Worm (Caenorhabditis elegans) whole organism, young adult: ENCODE results near the gene F01F1.11.

ENCODE experiments used
- C17E4.6 ChIP-seq: fragments of 200-800 bp; sonication (Bioruptor generic); IDR thresholded peaks from 2 replicates; pipeline ENCODE4 v1.3.6; 2022; ENCODE audit warnings: missing genetic modification reagents, missing genetic modification characterization, missing compliant biosample characterization
- F10E7.11 ChIP-seq: sonication (generic microtip); optimal IDR thresholded peaks from 2 replicates; lab custom pipeline; 2017; ENCODE audit warnings: mild to moderate bottlenecking, missing genetic modification characterization, moderate library complexity, missing compliant biosample characterization
- F23B12.7 ChIP-seq: sonication (generic microtip); optimal IDR thresholded peaks from 2 replicates; lab custom pipeline; 2017; ENCODE audit warnings: missing genetic modification characterization, mild to moderate bottlenecking, missing compliant biosample characterization, antibody characterized with exemption, moderate library complexity; ENCODE audit not compliant: insufficient read depth
- F55B11.4 ChIP-seq: sonication (generic microtip); optimal IDR thresholded peaks from 2 replicates; lab custom pipeline; 2016; ENCODE audit warnings: missing compliant biosample characterization, missing genetic modification characterization, borderline replicate concordance; ENCODE audit not compliant: insufficient read depth
- F57C9.4 ChIP-seq: sonication (generic microtip); optimal IDR thresholded peaks from 2 replicates; lab custom pipeline; 2017; ENCODE audit warnings: mild to moderate bottlenecking, missing genetic modification characterization, missing compliant biosample characterization
- Y53G8AR.9 ChIP-seq: fragments of 200-800 bp; sonication (Bioruptor generic); conservative IDR thresholded peaks from 2 replicates; pipeline ENCODE4 v1.3.6; 2022; ENCODE audit warnings: missing genetic modification reagents, missing genetic modification characterization, missing compliant biosample characterization
- Y56A3A.18 ChIP-seq: fragments of 200-800 bp; sonication (Bioruptor generic); IDR thresholded peaks from 2 replicates; pipeline ENCODE4 v1.3.6; 2022; ENCODE audit warnings: missing genetic modification reagents, missing genetic modification characterization, missing compliant biosample characterization
- ama-1 ChIP-seq, 3 experiments: fragments of 150-350 bp in 1 of 3; sonication (generic microtip) in 2 of 3; optimal IDR thresholded peaks; 2 replicates each; lab custom pipeline; 2014 to 2018; ENCODE audit warnings: missing biosample characterization in 2 of 3, missing genetic modification characterization in 2 of 3, missing genetic modification reagents in 2 of 3
- atf-7 ChIP-seq: sonication (generic microtip); optimal IDR thresholded peaks from 2 replicates; lab custom pipeline; 2017; ENCODE audit warnings: mild to moderate bottlenecking, missing genetic modification characterization, missing compliant biosample characterization
- attf-3 ChIP-seq: fragments of 200-800 bp; sonication (Bioruptor generic); conservative IDR thresholded peaks from 2 replicates; pipeline ENCODE4 v1.3.6; 2022; ENCODE audit warnings: missing genetic modification reagents, missing genetic modification characterization, missing compliant biosample characterization
- attf-5 ChIP-seq: fragments of 200-800 bp; sonication (Bioruptor generic); optimal IDR thresholded peaks from 2 replicates; lab custom pipeline; 2018; ENCODE audit warnings: mild to moderate bottlenecking, missing genetic modification characterization, missing compliant biosample characterization
- cebp-1 ChIP-seq, 2 experiments: fragments of 200-800 bp in 1 of 2; sonication (Bioruptor generic) in 1 of 2; sonication (generic microtip) in 1 of 2; IDR thresholded peaks in 1 of 2; optimal IDR thresholded peaks in 1 of 2; 2 replicates each; pipeline versions ENCODE4 v1.3.6 to Lab custom; 2017 to 2022; ENCODE audit warnings: missing compliant biosample characterization in 2 of 2, missing genetic modification characterization in 2 of 2, mild to moderate bottlenecking in 1 of 2, missing genetic modification reagents in 1 of 2, moderate library complexity in 1 of 2
- dox-1 ChIP-seq: fragments of 200-800 bp; sonication (Bioruptor generic); IDR thresholded peaks from 2 replicates; pipeline ENCODE4 v1.3.6; 2022; ENCODE audit warnings: missing genetic modification reagents, missing genetic modification characterization, missing compliant biosample characterization
- egl-44 ChIP-seq: fragments of 200-800 bp; sonication (Bioruptor generic); IDR thresholded peaks from 2 replicates; pipeline ENCODE4 v1.3.6; 2022; ENCODE audit warnings: missing genetic modification reagents, missing genetic modification characterization, missing compliant biosample characterization
- ets-4 ChIP-seq: fragments of 200-800 bp; sonication (Bioruptor generic); optimal IDR thresholded peaks from 2 replicates; lab custom pipeline; 2018; ENCODE audit warnings: mild to moderate bottlenecking, missing genetic modification characterization, missing compliant biosample characterization
- gei-17 ChIP-seq: fragments of 200-800 bp; sonication (Bioruptor generic); optimal IDR thresholded peaks from 2 replicates; lab custom pipeline; 2018; ENCODE audit warnings: mild to moderate bottlenecking, missing genetic modification characterization, missing compliant biosample characterization
- hlh-12 ChIP-seq: sonication (generic microtip); optimal IDR thresholded peaks from 2 replicates; lab custom pipeline; 2016; ENCODE audit warnings: missing genetic modification characterization, missing compliant biosample characterization
- let-607 ChIP-seq, 2 experiments: fragments of 200-800 bp in 1 of 2; sonication (Bioruptor generic) in 1 of 2; sonication (generic microtip) in 1 of 2; optimal IDR thresholded peaks; 2 replicates each; lab custom pipeline; 2016 to 2018; ENCODE audit warnings: mild to moderate bottlenecking in 2 of 2, missing compliant biosample characterization in 2 of 2, missing genetic modification characterization in 2 of 2, moderate library complexity in 2 of 2, missing genotype in 1 of 2
- lin-40 ChIP-seq: sonication (generic microtip); optimal IDR thresholded peaks from 2 replicates; lab custom pipeline; 2016; ENCODE audit warnings: missing genetic modification characterization, mild to moderate bottlenecking, missing compliant biosample characterization, missing genotype, missing genetic modification reagents
- lin-54 ChIP-seq: fragments of 200-800 bp; sonication (Bioruptor generic); optimal IDR thresholded peaks from 2 replicates; lab custom pipeline; 2018; ENCODE audit warnings: mild to moderate bottlenecking, missing genetic modification characterization, missing compliant biosample characterization
- lsl-1 ChIP-seq: fragments of 200-800 bp; sonication (Bioruptor generic); optimal IDR thresholded peaks from 2 replicates; lab custom pipeline; 2018; ENCODE audit warnings: mild to moderate bottlenecking, missing genetic modification characterization, moderate library complexity, missing compliant biosample characterization
- madf-10 ChIP-seq: sonication (generic microtip); optimal IDR thresholded peaks from 2 replicates; lab custom pipeline; 2016; ENCODE audit warnings: mild to moderate bottlenecking, missing genetic modification characterization, missing compliant biosample characterization
- mel-28 ChIP-seq: sonication (generic microtip); optimal IDR thresholded peaks from 2 replicates; lab custom pipeline; 2016; ENCODE audit warnings: borderline replicate concordance, mild to moderate bottlenecking, missing genetic modification characterization, missing compliant biosample characterization
- mxl-1 ChIP-seq: sonication (generic microtip); optimal IDR thresholded peaks from 2 replicates; lab custom pipeline; 2016; ENCODE audit warnings: missing genetic modification characterization, missing compliant biosample characterization
- nfyb-1 ChIP-seq: fragments of 200-800 bp; sonication (Bioruptor generic); IDR thresholded peaks from 2 replicates; pipeline ENCODE4 v1.3.6; 2022; ENCODE audit warnings: missing genetic modification reagents, missing genetic modification characterization, missing compliant biosample characterization
- nhr-80 ChIP-seq: sonication (generic microtip); optimal IDR thresholded peaks from 2 replicates; lab custom pipeline; 2016; ENCODE audit warnings: missing genetic modification characterization, missing compliant biosample characterization
- nhr-90 ChIP-seq: sonication (generic microtip); optimal IDR thresholded peaks from 2 replicates; lab custom pipeline; 2016; ENCODE audit warnings: missing genotype, mild to moderate bottlenecking, missing genetic modification characterization, missing compliant biosample characterization
- pha-4 ChIP-seq: fragments of 150-350 bp; sonication (generic microtip); optimal IDR thresholded peaks from 2 replicates; lab custom pipeline; 2014; ENCODE audit warnings: missing biosample characterization, missing genetic modification reagents, missing genetic modification characterization
- snpc-1.3 ChIP-seq: sonication (generic microtip); optimal IDR thresholded peaks from 2 replicates; lab custom pipeline; 2017; ENCODE audit warnings: missing genetic modification characterization, mild to moderate bottlenecking, missing compliant biosample characterization, antibody characterized with exemption, moderate library complexity, missing genotype, missing genetic modification reagents; ENCODE audit not compliant: insufficient read depth
- snpc-4 ChIP-seq, 5 experiments: fragments of 150-350 bp in 1 of 5; sonication (generic microtip) in 4 of 5; optimal IDR thresholded peaks; 2 replicates each; lab custom pipeline; 2014 to 2018; ENCODE audit warnings: missing genetic modification characterization in 5 of 5, missing biosample characterization in 3 of 5, antibody characterized with exemption in 2 of 5, mild to moderate bottlenecking in 2 of 5, missing compliant biosample characterization in 2 of 5, missing genotype in 2 of 5, moderate library complexity in 2 of 5, missing genetic modification reagents in 1 of 5
- tlf-1 ChIP-seq: fragments of 200-800 bp; sonication (Bioruptor generic); optimal IDR thresholded peaks from 2 replicates; lab custom pipeline; 2018; ENCODE audit warnings: mild to moderate bottlenecking, missing genetic modification characterization, missing compliant biosample characterization
- unc-62 ChIP-seq: fragments of 150-350 bp; optimal IDR thresholded peaks from 2 replicates; lab custom pipeline; 2014; ENCODE audit warnings: missing biosample characterization, missing genetic modification reagents, missing genetic modification characterization

Gene F01F1.11

DNA sequence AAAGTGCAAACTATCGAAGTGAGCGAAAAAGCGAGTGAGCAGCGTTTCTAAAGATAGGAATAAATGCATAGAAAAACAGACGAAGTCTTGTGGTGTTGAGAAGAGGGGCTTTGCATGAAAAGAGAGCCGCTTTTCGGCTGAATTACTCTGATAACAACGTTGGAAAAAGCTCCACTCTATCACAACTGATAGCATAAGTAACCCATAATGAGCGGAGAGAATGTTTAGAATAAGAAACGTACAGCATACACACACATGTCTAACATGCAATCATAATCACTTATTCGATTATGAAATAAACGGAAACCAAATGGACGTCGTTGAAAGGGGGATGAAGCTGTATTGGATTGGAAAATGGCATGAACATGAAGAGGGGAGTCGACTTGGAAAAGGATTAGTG is 31.4 kb downstream of the F01F1.11 start (continued):
- no peak for TF ChIP-seq C17E4.6

DNA sequence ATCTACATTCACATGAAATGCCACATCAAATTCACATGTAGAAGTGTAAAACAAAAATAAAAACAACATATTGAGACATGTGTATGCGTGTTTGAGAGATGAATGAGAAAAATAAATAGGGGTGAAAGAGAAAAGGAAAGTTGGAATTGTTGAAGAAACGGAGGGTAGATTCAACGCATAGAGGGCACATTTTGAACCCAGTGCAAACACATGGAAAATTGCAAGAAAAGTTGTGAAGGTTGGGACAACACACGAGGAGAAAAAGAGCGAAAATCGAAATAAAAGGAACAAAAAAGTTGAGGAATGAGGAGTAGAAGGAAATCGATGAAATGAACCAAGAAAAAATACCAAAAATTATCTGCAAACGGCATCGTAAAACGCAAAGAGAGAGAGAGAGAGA is 32.1 kb downstream of the F01F1.11 start:
- TF ChIP-seq attf-3 (GFP tag; lab: Robert Waterston, UW) (no peak), snpc-1.3 (no peak)
- TF ChIP-seq, all 124 proteins: peak for 0

DNA sequence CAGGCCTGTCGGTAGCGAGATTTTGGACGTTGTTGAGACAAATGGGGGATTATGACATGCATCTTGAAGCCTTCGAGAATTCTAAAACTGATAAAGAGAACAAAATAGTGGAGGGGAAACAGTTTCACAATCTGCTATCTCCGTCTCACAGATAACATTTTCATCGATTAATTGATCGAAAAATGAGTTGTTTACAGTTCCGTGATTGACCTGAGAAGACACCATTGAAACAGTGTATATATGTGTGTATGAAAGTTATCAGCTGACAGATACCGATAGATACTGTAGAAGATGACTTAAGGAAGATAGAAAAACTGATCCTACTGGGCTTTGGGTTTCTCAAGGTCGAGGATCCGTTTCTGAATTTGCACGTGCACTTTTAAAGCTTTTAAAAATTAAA is 32.5 kb downstream of the F01F1.11 start:
- no peak for TF ChIP-seq mxl-1 (tag; lab: Kevin White, UChicago)
- peak; percentile 61 for TF ChIP-seq nhr-80 (tag; lab: Kevin White, UChicago)
- peak; percentile 11; the same call in 1 of the 2 replicates for TF ChIP-seq dox-1 (GFP tag; lab: Robert Waterston, UW)
- TF ChIP-seq attf-5 (GFP tag; lab: Kevin White, UChicago), result peak; percentile 3
- TF ChIP-seq lsl-1 (GFP tag; lab: Kevin White, UChicago), result no peak
- peak in 1 of 2 experiments; percentile 31 for TF ChIP-seq let-607 (tag; optimal IDR thresholded peaks at IDR 0.05; lab: Kevin White, UChicago)
- no peak for TF ChIP-seq unc-62 (GFP tag; lab: Kevin White, UChicago)
- no peak for TF ChIP-seq mel-28 (tag; lab: Kevin White, UChicago)
- TF ChIP-seq tlf-1, result no peak
- no peak for TF ChIP-seq hlh-12 (tag; lab: Kevin White, UChicago)
- no peak; the same call in 1 of the 2 replicates for TF ChIP-seq cebp-1 (GFP tag; IDR thresholded peaks at IDR 0.05; lab: Robert Waterston, UW)
- peak; percentile 57 for TF ChIP-seq cebp-1 (tag; optimal IDR thresholded peaks at IDR 0.05; lab: Kevin White, UChicago)
- TF ChIP-seq Y53G8AR.9, result no peak
- no peak for TF ChIP-seq F57C9.4 (tag; lab: Kevin White, UChicago)
- peak; percentile 32; the same call in 1 of the 2 replicates for TF ChIP-seq nfyb-1 (GFP tag; lab: Robert Waterston, UW)

DNA sequence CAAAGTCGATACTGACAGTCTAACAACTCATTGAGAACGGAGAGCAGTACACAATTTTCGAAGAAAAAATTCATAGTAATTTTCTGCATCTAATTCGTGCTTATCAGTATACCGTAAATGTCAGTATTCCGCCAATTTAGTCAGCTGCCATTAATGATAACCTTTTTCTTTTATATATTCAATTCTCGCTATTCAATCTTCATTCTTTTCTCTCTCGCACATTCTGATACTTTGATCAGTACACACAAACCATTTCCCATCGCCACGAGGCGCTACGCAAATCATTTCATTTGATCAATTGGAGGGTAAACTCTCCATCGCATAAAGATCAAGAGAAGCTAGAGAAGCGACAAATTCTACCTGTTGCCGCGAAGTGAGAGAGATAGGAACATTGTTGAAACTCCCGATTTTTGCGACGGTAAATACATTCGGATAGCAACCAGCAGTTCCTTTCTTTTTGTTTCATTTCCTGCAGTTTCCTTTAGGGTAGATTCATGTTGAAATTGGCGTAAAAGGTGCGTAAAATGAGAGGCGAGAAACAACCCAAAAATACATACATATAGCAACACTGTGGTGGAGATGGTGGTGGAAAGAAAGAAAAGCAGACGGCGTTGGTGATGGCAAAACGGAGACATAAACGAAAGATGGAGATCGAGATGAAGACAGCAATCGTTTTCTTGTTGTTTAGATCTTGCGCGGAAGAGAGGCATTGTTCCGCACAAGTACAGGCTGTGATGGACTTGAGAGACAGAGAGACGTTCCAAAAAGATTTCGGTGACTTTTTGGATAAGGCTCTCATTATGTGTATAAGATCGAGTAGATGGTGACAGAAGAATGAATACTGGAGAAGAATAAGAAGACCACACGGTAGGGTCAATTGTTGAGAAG is 33.3 kb downstream of the F01F1.11 start:
- TF ChIP-seq atf-7 (tag; lab: Kevin White, UChicago), result peak; percentile 53
- peak; percentile 77 for TF ChIP-seq ama-1 (optimal IDR thresholded peaks at IDR 0.05; lab: Kevin White, UChicago)
- TF ChIP-seq ama-1 (GFP tag; optimal IDR thresholded peaks at IDR 0.05; lab: Kevin White, UChicago), result no peak
- peak; percentile 66 for TF ChIP-seq pha-4 (tag; lab: Kevin White, UChicago)
- peak; percentile 41 for TF ChIP-seq madf-10 (tag; lab: Kevin White, UChicago)
- no peak for TF ChIP-seq F55B11.4 (tag; lab: Kevin White, UChicago)
- TF ChIP-seq snpc-4 (GFP tag; optimal IDR thresholded peaks at IDR 0.05; lab: Kevin White, UChicago), result no peak
- TF ChIP-seq snpc-4 (tag; optimal IDR thresholded peaks at IDR 0.05; lab: Kevin White, UChicago), result peak in 1 of 4 experiments; percentile 33
- TF ChIP-seq egl-44 (GFP tag; lab: Robert Waterston, UW), result 0 out of 2 replicates have a peak, but pooled peaks have one; percentile 17
- TF ChIP-seq F23B12.7 (tag; lab: Kevin White, UChicago), result peak; percentile 29
- TF ChIP-seq nhr-90 (tag; lab: Kevin White, UChicago), result peak; percentile 19
- TF ChIP-seq let-607 (tag; optimal IDR thresholded peaks at IDR 0.05; lab: Kevin White, UChicago), result peak in 1 of 2 experiments; percentile 64
- peak; percentile 58 for TF ChIP-seq ets-4 (GFP tag; lab: Kevin White, UChicago)
- TF ChIP-seq nhr-80 (tag; lab: Kevin White, UChicago), result peak; percentile 97
- no peak for TF ChIP-seq gei-17 (GFP tag; lab: Kevin White, UChicago)
- TF ChIP-seq attf-5 (GFP tag; lab: Kevin White, UChicago), result peak; percentile 3
- no peak for TF ChIP-seq F10E7.11 (tag; lab: Kevin White, UChicago)
- peak; percentile 34 for TF ChIP-seq lin-40 (tag; lab: Kevin White, UChicago)
- TF ChIP-seq Y56A3A.18 (GFP tag; lab: Robert Waterston, UW), result no peak
- peak; percentile 60; the same call in 1 of the 2 replicates for TF ChIP-seq nfyb-1 (GFP tag; lab: Robert Waterston, UW)
- TF ChIP-seq lin-54 (GFP tag; lab: Kevin White, UChicago), result peak; percentile 9
- no peak for TF ChIP-seq cebp-1 (GFP tag; IDR thresholded peaks at IDR 0.05; lab: Robert Waterston, UW)
- TF ChIP-seq cebp-1 (tag; optimal IDR thresholded peaks at IDR 0.05; lab: Kevin White, UChicago), result peak; percentile 53
